Fruit fly (Drosophila melanogaster) whole organism, embryonic: ENCODE measurements around the gene Gclc.

Source experiments
- Aef1 ChIP-seq: fragments of 200-800 bp; sonication (Bioruptor generic); IDR thresholded peaks from 3 replicates; pipeline ENCODE4 v1.3.6; 2022; ENCODE audit warnings: missing biosample characterization, missing genetic modification characterization
- Bgb ChIP-seq: fragments of 200-800 bp; sonication (Bioruptor generic); IDR thresholded peaks from 2 replicates; pipeline ENCODE4 v1.3.6; 2022; ENCODE audit warnings: missing biosample characterization, missing genetic modification characterization; ENCODE audit not compliant: partially characterized antibody
- CG10431 ChIP-seq: fragments of 200-800 bp; sonication (Bioruptor generic); optimal IDR thresholded peaks from 3 replicates; lab custom pipeline; 2018; ENCODE audit warnings: missing biosample characterization, mild to moderate bottlenecking, missing genetic modification characterization
- CG13123 ChIP-seq: fragments of 200-800 bp; sonication (Bioruptor generic); optimal IDR thresholded peaks from 2 replicates; lab custom pipeline; 2016; ENCODE audit warnings: missing biosample characterization, missing genetic modification characterization
- CG15073 ChIP-seq: fragments of 200-800 bp; sonication (Bioruptor generic); optimal IDR thresholded peaks from 2 replicates; lab custom pipeline; 2016; ENCODE audit warnings: missing biosample characterization, missing genetic modification characterization
- CG15514 ChIP-seq: fragments of 200-800 bp; sonication (Bioruptor generic); optimal IDR thresholded peaks from 3 replicates; lab custom pipeline; 2017; ENCODE audit warnings: missing biosample characterization, missing genetic modification characterization, mild to moderate bottlenecking, moderate library complexity, missing genetic modification reagents
- CG15601 ChIP-seq: fragments of 200-800 bp; sonication (Bioruptor generic); optimal IDR thresholded peaks from 3 replicates; lab custom pipeline; 2019; ENCODE audit warnings: missing biosample characterization, mild to moderate bottlenecking, missing genetic modification characterization, moderate library complexity
- CG1647 ChIP-seq: fragments of 200-800 bp; sonication (Bioruptor generic); optimal IDR thresholded peaks from 3 replicates; lab custom pipeline; 2016; ENCODE audit warnings: missing biosample characterization, missing genetic modification characterization
- CG16863 ChIP-seq: fragments of 200-800 bp; sonication (Bioruptor generic); optimal IDR thresholded peaks from 3 replicates; lab custom pipeline; 2016; ENCODE audit warnings: missing biosample characterization, missing genetic modification characterization
- CG1792 ChIP-seq: fragments of 200-800 bp; sonication (Bioruptor generic); optimal IDR thresholded peaks from 2 replicates; lab custom pipeline; 2016; ENCODE audit warnings: missing biosample characterization, missing genetic modification characterization
- CG2116 ChIP-seq: fragments of 200-800 bp; sonication (Bioruptor generic); optimal IDR thresholded peaks from 3 replicates; lab custom pipeline; 2018; ENCODE audit warnings: missing biosample characterization, mild to moderate bottlenecking, missing genetic modification characterization
- CG32532 ChIP-seq: fragments of 200-800 bp; sonication (Bioruptor generic); IDR thresholded peaks from 2 replicates; pipeline ENCODE4 v1.3.6; 2022; ENCODE audit warnings: missing biosample characterization, missing genetic modification characterization
- CG3281 ChIP-seq: fragments of 200-800 bp; sonication (Bioruptor generic); optimal IDR thresholded peaks from 3 replicates; lab custom pipeline; 2017; ENCODE audit warnings: missing biosample characterization, mild to moderate bottlenecking, missing genetic modification characterization
- CG5245 ChIP-seq: fragments of 200-800 bp; sonication (Bioruptor generic); optimal IDR thresholded peaks from 3 replicates; lab custom pipeline; 2016; ENCODE audit warnings: missing biosample characterization, missing genetic modification characterization
- CG6654 ChIP-seq: fragments of 200-800 bp; sonication (Bioruptor generic); optimal IDR thresholded peaks from 2 replicates; lab custom pipeline; 2017; ENCODE audit warnings: missing biosample characterization, mild to moderate bottlenecking, missing genetic modification characterization
- CG8089 ChIP-seq: fragments of 200-800 bp; sonication (Bioruptor generic); optimal IDR thresholded peaks from 3 replicates; lab custom pipeline; 2016; ENCODE audit warnings: missing biosample characterization, missing genetic modification characterization
- CoRest ChIP-seq: fragments of 200-800 bp; sonication (Bioruptor generic); optimal IDR thresholded peaks from 3 replicates; lab custom pipeline; 2018; ENCODE audit warnings: missing biosample characterization, mild to moderate bottlenecking, missing genetic modification characterization, moderate library complexity
- Dad ChIP-seq: fragments of 200-800 bp; sonication (Bioruptor generic); optimal IDR thresholded peaks from 3 replicates; lab custom pipeline; 2016; ENCODE audit warnings: missing biosample characterization, missing genetic modification characterization
- Doc2 ChIP-seq: fragments of 200-800 bp; sonication (Bioruptor generic); IDR thresholded peaks from 2 replicates; pipeline ENCODE4 v1.3.6; 2022; ENCODE audit warnings: missing biosample characterization, missing genetic modification characterization
- Dref ChIP-seq: fragments of 200-800 bp; sonication (Bioruptor generic); IDR thresholded peaks from 2 replicates; pipeline ENCODE4 v1.3.6; 2022; ENCODE audit warnings: missing biosample characterization, missing genetic modification characterization
- Fer1 ChIP-seq: fragments of 200-800 bp; sonication (Bioruptor generic); optimal IDR thresholded peaks from 2 replicates; lab custom pipeline; 2017; ENCODE audit warnings: missing biosample characterization, mild to moderate bottlenecking, missing genetic modification characterization
- Fer2 ChIP-seq: fragments of 200-800 bp; sonication (Bioruptor generic); optimal IDR thresholded peaks from 2 replicates; lab custom pipeline; 2018; ENCODE audit warnings: missing biosample characterization, mild to moderate bottlenecking, missing genetic modification characterization, moderate library complexity
- HLH3B ChIP-seq: fragments of 200-800 bp; sonication (Bioruptor generic); IDR thresholded peaks from 2 replicates; pipeline ENCODE4 v1.3.6; 2022; ENCODE audit warnings: missing biosample characterization, missing genetic modification characterization
- HLH54F ChIP-seq: fragments of 200-800 bp; sonication (Bioruptor generic); optimal IDR thresholded peaks from 3 replicates; lab custom pipeline; 2016; ENCODE audit warnings: missing biosample characterization, missing genetic modification characterization
- HmgZ ChIP-seq: fragments of 200-800 bp; sonication (Bioruptor generic); optimal IDR thresholded peaks from 2 replicates; lab custom pipeline; 2018; ENCODE audit warnings: missing biosample characterization, mild to moderate bottlenecking, missing genetic modification characterization
- Max ChIP-seq: fragments of 200-800 bp; sonication (Bioruptor generic); optimal IDR thresholded peaks from 2 replicates; lab custom pipeline; 2016; ENCODE audit warnings: missing biosample characterization, mild to moderate bottlenecking, missing genetic modification characterization
- PHDP ChIP-seq: fragments of 200-800 bp; sonication (Bioruptor generic); optimal IDR thresholded peaks from 3 replicates; lab custom pipeline; 2018; ENCODE audit warnings: missing biosample characterization, mild to moderate bottlenecking, missing genetic modification characterization, moderate library complexity
- Ptx1 ChIP-seq: fragments of 200-800 bp; sonication (Bioruptor generic); IDR thresholded peaks from 2 replicates; pipeline ENCODE4 v1.3.6; 2022; ENCODE audit warnings: missing biosample characterization, missing genetic modification characterization
- Ravus ChIP-seq: fragments of 200-800 bp; sonication (Bioruptor generic); IDR thresholded peaks from 2 replicates; pipeline ENCODE4 v1.3.6; 2022; ENCODE audit warnings: missing biosample characterization, missing genetic modification characterization
- Sox100B ChIP-seq: fragments of 200-800 bp; sonication (Bioruptor generic); optimal IDR thresholded peaks from 3 replicates; lab custom pipeline; 2018; ENCODE audit warnings: missing biosample characterization, mild to moderate bottlenecking, missing genetic modification characterization
- ac ChIP-seq: fragments of 200-800 bp; sonication (Bioruptor generic); optimal IDR thresholded peaks from 3 replicates; lab custom pipeline; 2017; ENCODE audit warnings: missing biosample characterization, mild to moderate bottlenecking, missing genetic modification characterization
- al ChIP-seq: fragments of 200-800 bp; sonication (Bioruptor generic); IDR thresholded peaks from 2 replicates; pipeline ENCODE4 v1.3.6; 2022; ENCODE audit warnings: missing biosample characterization, missing genetic modification characterization
- btn ChIP-seq: fragments of 200-800 bp; sonication (Bioruptor generic); optimal IDR thresholded peaks from 2 replicates; lab custom pipeline; 2016; ENCODE audit warnings: missing biosample characterization, missing genetic modification characterization
- dan ChIP-seq: fragments of 200-800 bp; sonication (Bioruptor generic); IDR thresholded peaks from 2 replicates; pipeline ENCODE4 v1.3.6; 2022; ENCODE audit warnings: missing biosample characterization, missing genetic modification characterization
- fd3F ChIP-seq: fragments of 200-800 bp; sonication (Bioruptor generic); optimal IDR thresholded peaks from 2 replicates; lab custom pipeline; 2018; ENCODE audit warnings: missing biosample characterization, mild to moderate bottlenecking, missing genetic modification characterization, moderate library complexity
- fru ChIP-seq: fragments of >200 bp; optimal IDR thresholded peaks from 2 replicates; lab custom pipeline; 2017
- gce ChIP-seq: fragments of 200-800 bp; sonication (Bioruptor generic); IDR thresholded peaks from 3 replicates; pipeline ENCODE4 v1.3.6; 2022; ENCODE audit warnings: missing biosample characterization, missing genetic modification characterization
- inv ChIP-seq: fragments of 200-800 bp; sonication (Bioruptor generic); IDR thresholded peaks from 2 replicates; pipeline ENCODE4 v1.3.6; 2022; ENCODE audit warnings: missing biosample characterization, missing genetic modification characterization; ENCODE audit not compliant: partially characterized antibody
- kay ChIP-seq: fragments of 200-800 bp; sonication (Bioruptor generic); optimal IDR thresholded peaks from 2 replicates; lab custom pipeline; 2016; ENCODE audit warnings: missing biosample characterization, missing genetic modification characterization
- kni ChIP-seq: fragments of 200-800 bp; sonication (Bioruptor generic); optimal IDR thresholded peaks from 3 replicates; lab custom pipeline; 2017; ENCODE audit warnings: mild to moderate bottlenecking, missing biosample characterization, missing genetic modification reagents, missing genetic modification characterization
- lilli ChIP-seq: fragments of 200-800 bp; sonication (Bioruptor generic); optimal IDR thresholded peaks from 3 replicates; lab custom pipeline; 2016; ENCODE audit warnings: missing biosample characterization, missing genetic modification characterization
- mam ChIP-seq: fragments of 200-800 bp; sonication (Bioruptor generic); optimal IDR thresholded peaks from 3 replicates; lab custom pipeline; 2016; ENCODE audit warnings: missing biosample characterization, missing genetic modification characterization
- mirr ChIP-seq: fragments of 200-800 bp; sonication (Bioruptor generic); optimal IDR thresholded peaks from 3 replicates; lab custom pipeline; 2018; ENCODE audit warnings: missing biosample characterization, mild to moderate bottlenecking, missing genetic modification characterization
- nmo ChIP-seq: fragments of 200-800 bp; sonication (Bioruptor generic); optimal IDR thresholded peaks from 2 replicates; lab custom pipeline; 2018; ENCODE audit warnings: missing biosample characterization, mild to moderate bottlenecking, missing genetic modification characterization, moderate library complexity
- nom ChIP-seq: fragments of 200-800 bp; sonication (Bioruptor generic); optimal IDR thresholded peaks from 2 replicates; lab custom pipeline; 2017; ENCODE audit warnings: missing biosample characterization, missing genetic modification characterization, mild to moderate bottlenecking, moderate library complexity, missing genetic modification reagents
- odd ChIP-seq: fragments of 200-800 bp; sonication (Bioruptor generic); optimal IDR thresholded peaks from 2 replicates; lab custom pipeline; 2017; ENCODE audit warnings: missing biosample characterization, mild to moderate bottlenecking, missing genetic modification characterization
- pb ChIP-seq: fragments of 200-800 bp; sonication (Bioruptor generic); optimal IDR thresholded peaks from 3 replicates; lab custom pipeline; 2016; ENCODE audit warnings: missing biosample characterization, missing genetic modification characterization
- pfk ChIP-seq: fragments of 200-800 bp; sonication (Bioruptor generic); optimal IDR thresholded peaks from 2 replicates; lab custom pipeline; 2018; ENCODE audit warnings: missing biosample characterization, mild to moderate bottlenecking, missing genetic modification characterization, moderate library complexity
- vfl ChIP-seq: fragments of 200-800 bp; sonication (Bioruptor generic); optimal IDR thresholded peaks from 2 replicates; lab custom pipeline; 2016; ENCODE audit warnings: missing biosample characterization, missing genetic modification characterization
- yki ChIP-seq: fragments of >200 bp; optimal IDR thresholded peaks from 3 replicates; lab custom pipeline; 2018
- z ChIP-seq: fragments of 200-800 bp; sonication (Bioruptor generic); IDR thresholded peaks from 3 replicates; pipeline ENCODE4 v1.3.6; 2022; ENCODE audit warnings: missing biosample characterization, missing genetic modification characterization

The Gclc gene

dm6 chrX:8131693-8132313 is 15.9 kb upstream of the Gclc start, which contains the start of gene CG10958 (continued):
- TF ChIP-seq pfk (GFP tag; lab: Kevin White, UChicago) (no peak), CG1647 (no peak), CG13123 (GFP tag; lab: Kevin White, UChicago) (peak; percentile 21), Fer2 (tag; lab: Kevin White, UChicago) (peak; percentile 18), kay (peak; percentile 39), Dref (peak; percentile 59), nmo (GFP tag; lab: Kevin White, UChicago) (peak; percentile 49), odd (GFP tag; lab: Kevin White, UChicago) (peak; percentile 14), vfl (GFP tag; lab: Kevin White, UChicago) (peak; percentile 42), z (GFP tag; lab: Robert Waterston, UW) (no peak), CoRest (peak; percentile 37), mam (GFP tag; lab: Kevin White, UChicago) (peak; percentile 53), CG2116 (GFP tag; lab: Kevin White, UChicago) (peak; percentile 99), HmgZ (peak; percentile 39), Ptx1 (GFP tag; lab: Robert Waterston, UW) (peak; percentile 73), CG6654 (GFP tag; lab: Kevin White, UChicago) (no peak), CG10431 (GFP tag; lab: Kevin White, UChicago) (peak; percentile 13), gce (no peak), dan (GFP tag; lab: Robert Waterston, UW) (no peak), inv (no peak), PHDP (tag; lab: Kevin White, UChicago) (peak; percentile 64), Bgb (GFP tag; lab: Robert Waterston, UW) (no peak), HLH54F (GFP tag; lab: Kevin White, UChicago) (peak; percentile 34), Ravus (GFP tag; lab: Robert Waterston, UW) (no peak), Fer1 (peak; percentile 68), Max (peak; percentile 53), btn (GFP tag; lab: Kevin White, UChicago) (no peak), CG32532 (GFP tag; lab: Robert Waterston, UW) (peak; percentile 55), HLH3B (GFP tag; lab: Robert Waterston, UW) (0 out of 2 replicates have a peak, but pooled peaks have one; percentile 22), lilli (GFP tag; lab: Kevin White, UChicago) (peak; percentile 75), Dad (GFP tag; lab: Kevin White, UChicago) (peak; percentile 35), Sox100B (GFP tag; lab: Kevin White, UChicago) (peak; percentile 55), CG1792 (GFP tag; lab: Kevin White, UChicago) (no peak), CG5245 (GFP tag; lab: Kevin White, UChicago) (peak; percentile 58), CG3281 (GFP tag; lab: Kevin White, UChicago) (peak; percentile 33), CG8089 (GFP tag; lab: Kevin White, UChicago) (no peak), pb (GFP tag; lab: Kevin White, UChicago) (no peak), CG15073 (GFP tag; lab: Kevin White, UChicago) (no peak), CG15514 (GFP tag; lab: Kevin White, UChicago) (peak; percentile 85), Aef1 (GFP tag; lab: Robert Waterston, UW) (0 out of 3 replicates have a peak, but pooled peaks have one; percentile 33), kni (peak; percentile 3), mirr (GFP tag; lab: Kevin White, UChicago) (no peak), Doc2 (GFP tag; lab: Robert Waterston, UW) (no peak), CG16863 (GFP tag; lab: Kevin White, UChicago) (peak; percentile 15), nom (GFP tag; lab: Kevin White, UChicago) (peak; percentile 37), yki (lab: Kevin White, UChicago) (no peak), al (GFP tag; lab: Robert Waterston, UW) (no peak; the same call in 1 of the 2 replicates), CG15601 (peak; percentile 18), fru (no peak), fd3F (GFP tag; lab: Kevin White, UChicago) (peak; percentile 50), ac (GFP tag; lab: Kevin White, UChicago) (no peak)
